Fruit fly (Drosophila melanogaster) whole organism, embryonic: Measurements from ENCODE around the gene CG13928.
A peak's percentile ranks its signal among the peaks of the same experiment; 100 is the strongest.

Source experiments
- Aef1 ChIP-seq: fragments of 200-800 bp; sonication (Bioruptor generic); IDR thresholded peaks from 3 replicates; pipeline ENCODE4 v1.3.6; 2022; ENCODE audit warnings: missing biosample characterization, missing genetic modification characterization
- Bteb2 ChIP-seq: fragments of 200-800 bp; sonication (Bioruptor generic); optimal IDR thresholded peaks from 2 replicates; lab custom pipeline; 2016; ENCODE audit warnings: missing biosample characterization, missing genetic modification characterization
- CG10274 ChIP-seq: fragments of 200-800 bp; sonication (Bioruptor generic); optimal IDR thresholded peaks from 3 replicates; lab custom pipeline; 2017; ENCODE audit warnings: missing biosample characterization, mild to moderate bottlenecking, missing genetic modification characterization
- CG10543 ChIP-seq: fragments of 200-800 bp; sonication (Bioruptor generic); optimal IDR thresholded peaks from 3 replicates; lab custom pipeline; 2017; ENCODE audit warnings: missing biosample characterization, mild to moderate bottlenecking, missing genetic modification characterization, moderate library complexity
- CG11085 ChIP-seq: fragments of 200-800 bp; sonication (Bioruptor generic); IDR thresholded peaks from 2 replicates; pipeline ENCODE4 v1.3.6; 2022; ENCODE audit warnings: missing biosample characterization, missing genetic modification characterization
- CG11504 ChIP-seq: fragments of 200-800 bp; sonication (Bioruptor generic); optimal IDR thresholded peaks from 3 replicates; lab custom pipeline; 2019; ENCODE audit warnings: missing biosample characterization, mild to moderate bottlenecking, missing genetic modification characterization, moderate library complexity
- CG12236 ChIP-seq: fragments of 200-800 bp; sonication (Bioruptor generic); optimal IDR thresholded peaks from 2 replicates; lab custom pipeline; 2016; ENCODE audit warnings: missing biosample characterization, missing genetic modification characterization
- CG12659 ChIP-seq: fragments of 200-800 bp; sonication (Bioruptor generic); optimal IDR thresholded peaks from 3 replicates; lab custom pipeline; 2017; ENCODE audit warnings: mild to moderate bottlenecking, missing biosample characterization, missing genetic modification reagents, missing genetic modification characterization
- CG13624 ChIP-seq: fragments of 200-800 bp; sonication (Bioruptor generic); optimal IDR thresholded peaks from 2 replicates; lab custom pipeline; 2016; ENCODE audit warnings: missing biosample characterization, missing genetic modification characterization
- CG13775 ChIP-seq: fragments of 200-800 bp; sonication (Bioruptor generic); optimal IDR thresholded peaks from 3 replicates; lab custom pipeline; 2017; ENCODE audit warnings: missing biosample characterization, mild to moderate bottlenecking, missing genetic modification characterization
- CG14860 ChIP-seq: fragments of 200-800 bp; sonication (Bioruptor generic); IDR thresholded peaks from 3 replicates; pipeline ENCODE4 v1.3.6; 2022; ENCODE audit warnings: missing biosample characterization, missing genetic modification characterization; ENCODE audit not compliant: partially characterized antibody
- CG17361 ChIP-seq: fragments of 200-800 bp; sonication (Bioruptor generic); IDR thresholded peaks from 3 replicates; pipeline ENCODE4 v1.3.6; 2022; ENCODE audit warnings: missing biosample characterization, missing genetic modification characterization
- CG17912 ChIP-seq: fragments of 200-800 bp; sonication (Bioruptor generic); optimal IDR thresholded peaks from 2 replicates; lab custom pipeline; 2018; ENCODE audit warnings: missing biosample characterization, mild to moderate bottlenecking, missing genetic modification characterization
- CG18011 ChIP-seq: fragments of 200-800 bp; sonication (Bioruptor generic); optimal IDR thresholded peaks from 2 replicates; lab custom pipeline; 2017; ENCODE audit warnings: missing biosample characterization, missing genetic modification characterization, mild to moderate bottlenecking, moderate library complexity, missing genotype
- CG31224 ChIP-seq: fragments of 200-800 bp; sonication (Bioruptor generic); IDR thresholded peaks from 2 replicates; pipeline ENCODE4 v1.3.6; 2022; ENCODE audit warnings: missing biosample characterization, missing genetic modification characterization
- CG3281 ChIP-seq: fragments of 200-800 bp; sonication (Bioruptor generic); optimal IDR thresholded peaks from 3 replicates; lab custom pipeline; 2017; ENCODE audit warnings: missing biosample characterization, mild to moderate bottlenecking, missing genetic modification characterization
- CG3838 ChIP-seq: fragments of 200-800 bp; sonication (Bioruptor generic); optimal IDR thresholded peaks from 3 replicates; lab custom pipeline; 2016; ENCODE audit warnings: missing biosample characterization, missing genetic modification characterization
- CG4730 ChIP-seq: fragments of 200-800 bp; sonication (Bioruptor generic); IDR thresholded peaks from 2 replicates; pipeline ENCODE4 v1.3.6; 2022; ENCODE audit warnings: missing biosample characterization, missing genetic modification characterization
- CG6765 ChIP-seq: fragments of 200-800 bp; sonication (Bioruptor generic); optimal IDR thresholded peaks from 3 replicates; lab custom pipeline; 2017; ENCODE audit warnings: missing biosample characterization, mild to moderate bottlenecking, missing genetic modification characterization
- CG7928 ChIP-seq: fragments of 200-800 bp; sonication (Bioruptor generic); optimal IDR thresholded peaks from 2 replicates; lab custom pipeline; 2017; ENCODE audit warnings: missing biosample characterization, mild to moderate bottlenecking, missing genetic modification characterization
- CG8281 ChIP-seq: fragments of 200-800 bp; sonication (Bioruptor generic); optimal IDR thresholded peaks from 2 replicates; lab custom pipeline; 2018; ENCODE audit warnings: missing biosample characterization, mild to moderate bottlenecking, missing genetic modification characterization, moderate library complexity
- D ChIP-seq, 2 experiments: fragments of 200-800 bp in 1 of 2; fragments of >200 bp in 1 of 2; sonication (Bioruptor generic) in 1 of 2; optimal IDR thresholded peaks; 2 replicates in 1 of 2; 3 replicates in 1 of 2; lab custom pipeline; 2017; ENCODE audit warnings: mild to moderate bottlenecking in 1 of 2, missing biosample characterization in 1 of 2, missing genetic modification characterization in 1 of 2, missing genetic modification reagents in 1 of 2
- D19A ChIP-seq: fragments of 200-800 bp; optimal IDR thresholded peaks from 3 replicates; lab custom pipeline; 2019; ENCODE audit warnings: missing biosample characterization, mild to moderate bottlenecking, missing genetic modification characterization, moderate library complexity
- E2f1 ChIP-seq: fragments of 200-800 bp; sonication (Bioruptor generic); IDR thresholded peaks from 2 replicates; pipeline ENCODE4 v1.3.6; 2022; ENCODE audit warnings: missing biosample characterization, missing genetic modification characterization
- HHEX ChIP-seq: fragments of 200-800 bp; sonication (Bioruptor generic); optimal IDR thresholded peaks from 3 replicates; lab custom pipeline; 2017; ENCODE audit warnings: missing biosample characterization, mild to moderate bottlenecking, missing genetic modification characterization, missing genetic modification reagents
- HLHmδ ChIP-seq: fragments of 200-800 bp; sonication (Bioruptor generic); optimal IDR thresholded peaks from 2 replicates; lab custom pipeline; 2018; ENCODE audit warnings: missing biosample characterization, mild to moderate bottlenecking, missing genetic modification characterization, moderate library complexity
- NC2β ChIP-seq: fragments of 200-800 bp; sonication (Bioruptor generic); optimal IDR thresholded peaks from 2 replicates; lab custom pipeline; 2016; ENCODE audit warnings: missing biosample characterization, missing genetic modification characterization
- NK7.1 ChIP-seq: fragments of 200-800 bp; sonication (Bioruptor generic); optimal IDR thresholded peaks from 3 replicates; lab custom pipeline; 2016; ENCODE audit warnings: missing biosample characterization, missing genetic modification characterization
- Sox102F ChIP-seq: fragments of 200-800 bp; sonication (Bioruptor generic); optimal IDR thresholded peaks from 2 replicates; lab custom pipeline; 2018; ENCODE audit warnings: missing biosample characterization, mild to moderate bottlenecking, missing genetic modification characterization, moderate library complexity
- Vsx1 ChIP-seq: fragments of 200-800 bp; sonication (Bioruptor generic); optimal IDR thresholded peaks from 2 replicates; lab custom pipeline; 2017; ENCODE audit warnings: missing biosample characterization, mild to moderate bottlenecking, missing genetic modification characterization, missing genetic modification reagents
- ase ChIP-seq: fragments of 200-800 bp; sonication (Bioruptor generic); IDR thresholded peaks from 3 replicates; pipeline ENCODE4 v1.3.6; 2022; ENCODE audit warnings: missing biosample characterization, missing genetic modification characterization
- btn ChIP-seq: fragments of 200-800 bp; sonication (Bioruptor generic); optimal IDR thresholded peaks from 2 replicates; lab custom pipeline; 2016; ENCODE audit warnings: missing biosample characterization, missing genetic modification characterization
- cato ChIP-seq: fragments of 200-800 bp; sonication (Bioruptor generic); optimal IDR thresholded peaks from 2 replicates; lab custom pipeline; 2016; ENCODE audit warnings: missing biosample characterization, missing genetic modification characterization, borderline replicate concordance
- ham ChIP-seq: fragments of 200-800 bp; sonication (Bioruptor generic); IDR thresholded peaks from 2 replicates; pipeline ENCODE4 v1.3.6; 2022; ENCODE audit warnings: missing biosample characterization, missing genetic modification characterization
- hb ChIP-seq: fragments of 200-800 bp; sonication (Bioruptor generic); IDR thresholded peaks from 3 replicates; pipeline ENCODE4 v1.3.6; 2022; ENCODE audit warnings: missing biosample characterization, missing genetic modification characterization; ENCODE audit not compliant: partially characterized antibody
- jigr1 ChIP-seq: fragments of 200-800 bp; sonication (Bioruptor generic); IDR thresholded peaks from 3 replicates; pipeline ENCODE4 v1.3.6; 2022; ENCODE audit warnings: missing biosample characterization, missing genetic modification characterization
- lov ChIP-seq, 2 experiments: fragments of 200-800 bp in 1 of 2; fragments of >200 bp in 1 of 2; sonication (Bioruptor generic) in 1 of 2; IDR thresholded peaks in 1 of 2; optimal IDR thresholded peaks in 1 of 2; 2 replicates in 1 of 2; 3 replicates in 1 of 2; pipeline versions ENCODE4 v1.3.6 to Lab custom; 2017 to 2022; ENCODE audit warnings: missing biosample characterization in 1 of 2, missing genetic modification characterization in 1 of 2
- maf-S ChIP-seq: fragments of 200-800 bp; sonication (Bioruptor generic); optimal IDR thresholded peaks from 2 replicates; lab custom pipeline; 2016; ENCODE audit warnings: missing biosample characterization, missing genetic modification characterization
- nau ChIP-seq: fragments of 200-800 bp; sonication (Bioruptor generic); optimal IDR thresholded peaks from 3 replicates; lab custom pipeline; 2017; ENCODE audit warnings: missing biosample characterization, mild to moderate bottlenecking, missing genetic modification characterization, missing genetic modification reagents
- oc ChIP-seq: fragments of 200-800 bp; sonication (Bioruptor generic); optimal IDR thresholded peaks from 2 replicates; lab custom pipeline; 2018; ENCODE audit warnings: missing biosample characterization, mild to moderate bottlenecking, missing genetic modification characterization, moderate library complexity
- sens ChIP-seq: fragments of 200-800 bp; sonication (Bioruptor generic); peaks from one replicate; lab custom pipeline; 2016; ENCODE audit warnings: missing biosample characterization, missing genetic modification characterization
- sens-2 ChIP-seq: fragments of 200-800 bp; sonication (Bioruptor generic); IDR thresholded peaks from 2 replicates; pipeline ENCODE4 v1.3.6; 2022; ENCODE audit warnings: missing biosample characterization, missing genetic modification characterization
- sisA ChIP-seq: fragments of 200-800 bp; sonication (Bioruptor generic); IDR thresholded peaks from 2 replicates; pipeline ENCODE4 v1.3.6; 2022; ENCODE audit warnings: missing biosample characterization, missing genetic modification characterization
- sob ChIP-seq: fragments of 200-800 bp; sonication (Bioruptor generic); IDR thresholded peaks from 2 replicates; pipeline ENCODE4 v1.3.6; 2022; ENCODE audit warnings: missing biosample characterization, missing genetic modification characterization
- sr ChIP-seq: fragments of 200-800 bp; sonication (Bioruptor generic); IDR thresholded peaks from 3 replicates; pipeline ENCODE4 v1.3.6; 2022; ENCODE audit warnings: missing biosample characterization, missing genetic modification characterization
- ssp ChIP-seq: fragments of 200-800 bp; sonication (Bioruptor generic); IDR thresholded peaks from 2 replicates; pipeline ENCODE4 v1.3.6; 2022; ENCODE audit warnings: missing biosample characterization, missing genetic modification characterization
- stwl ChIP-seq: fragments of 200-800 bp; sonication (Bioruptor generic); optimal IDR thresholded peaks from 3 replicates; lab custom pipeline; 2018; ENCODE audit warnings: missing biosample characterization, mild to moderate bottlenecking, missing genetic modification characterization, moderate library complexity
- tin ChIP-seq: fragments of 200-800 bp; sonication (Bioruptor generic); optimal IDR thresholded peaks from 3 replicates; lab custom pipeline; 2016; ENCODE audit warnings: missing biosample characterization, missing genetic modification characterization
- twi ChIP-seq: fragments of 200-800 bp; optimal IDR thresholded peaks from 2 replicates; lab custom pipeline; 2019; ENCODE audit warnings: missing biosample characterization, mild to moderate bottlenecking, missing genetic modification characterization, moderate library complexity
- tx ChIP-seq: fragments of 200-800 bp; sonication (Bioruptor generic); optimal IDR thresholded peaks from 2 replicates; lab custom pipeline; 2016; ENCODE audit warnings: missing biosample characterization, missing genetic modification characterization

The CG13928 gene

DNA sequence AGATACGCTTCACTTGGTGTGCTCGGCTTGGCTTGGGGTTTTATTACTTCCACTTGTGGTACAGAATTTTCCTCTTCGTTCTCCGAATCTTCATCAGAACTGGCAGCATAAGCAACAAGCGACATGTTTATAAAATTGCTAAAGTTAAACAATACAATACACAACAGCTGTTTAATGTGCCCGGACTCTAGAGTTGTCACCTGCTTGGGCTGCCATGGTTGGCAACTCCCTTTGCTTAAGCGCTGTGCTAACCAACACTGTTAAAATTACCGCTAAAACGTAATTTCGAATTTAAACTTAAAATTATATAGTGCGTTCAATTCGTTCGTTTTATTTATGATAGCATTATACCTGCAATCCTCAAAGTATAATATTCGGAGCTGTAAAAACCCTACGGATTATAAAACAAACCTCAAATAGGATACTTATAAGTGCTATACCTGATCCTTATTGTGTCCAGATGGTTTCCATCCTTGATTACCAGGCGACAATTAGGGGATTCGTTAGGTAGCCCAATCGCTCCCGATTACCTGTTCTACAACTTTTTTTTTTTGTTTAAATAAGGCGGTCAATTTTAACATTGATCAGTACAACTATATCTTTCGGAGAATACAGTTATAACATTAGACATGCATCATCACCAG, 19.2 kb upstream of the CG13928 start, which contains the start of the genes CG17249 and Bro (continued):
- TF ChIP-seq btn (GFP tag; lab: Kevin White, UChicago) (no peak), Bteb2 (GFP tag; lab: Kevin White, UChicago) (peak; percentile 24), tx (no peak), CG17361 (GFP tag; lab: Robert Waterston, UW) (no peak), stwl (tag; lab: Kevin White, UChicago) (peak; percentile 42), lov (optimal IDR thresholded peaks at IDR 0.05; lab: Kevin White, UChicago) (no peak), lov (GFP tag; IDR thresholded peaks at IDR 0.05; lab: Robert Waterston, UW) (peak; percentile 61; the same call in 2 of the 3 replicates), CG12236 (GFP tag; lab: Kevin White, UChicago) (no peak), CG4730 (GFP tag; lab: Robert Waterston, UW) (no peak), CG12659 (GFP tag; lab: Kevin White, UChicago) (peak; percentile 40), CG8281 (no peak), CG13624 (GFP tag; lab: Kevin White, UChicago) (peak; percentile 97), maf-S (peak; percentile 32), hb (GFP tag; lab: Robert Waterston, UW) (no peak), sens (GFP tag; lab: Kevin White, UChicago) (peak; percentile 55), tin (no peak), Sox102F (GFP tag; lab: Kevin White, UChicago) (no peak), HLHmδ (GFP tag; lab: Kevin White, UChicago) (no peak), jigr1 (no peak), sens-2 (GFP tag; lab: Robert Waterston, UW) (no peak), D19A (tag; lab: Kevin White, UChicago) (no peak), ase (no peak), D (optimal IDR thresholded peaks at IDR 0.05; lab: Kevin White, UChicago) (no peak), D (GFP tag; optimal IDR thresholded peaks at IDR 0.05; lab: Kevin White, UChicago) (no peak), CG3838 (GFP tag; lab: Kevin White, UChicago) (peak; percentile 53), CG11085 (GFP tag; lab: Robert Waterston, UW) (no peak), sisA (GFP tag; lab: Robert Waterston, UW) (no peak), sr (GFP tag; lab: Robert Waterston, UW) (no peak), CG14860 (GFP tag; lab: Robert Waterston, UW) (no peak), HHEX (GFP tag; lab: Kevin White, UChicago) (no peak), Aef1 (GFP tag; lab: Robert Waterston, UW) (no peak), twi (tag; lab: Kevin White, UChicago) (no peak), oc (tag; lab: Kevin White, UChicago) (no peak), ssp (GFP tag; lab: Robert Waterston, UW) (no peak), CG18011 (GFP tag; lab: Kevin White, UChicago) (no peak), CG10543 (GFP tag; lab: Kevin White, UChicago) (no peak), NC2β (peak; percentile 2), CG31224 (no peak), sob (GFP tag; lab: Robert Waterston, UW) (no peak), CG11504 (tag; lab: Kevin White, UChicago) (no peak), E2f1 (GFP tag; lab: Robert Waterston, UW) (no peak), CG10274 (GFP tag; lab: Kevin White, UChicago) (no peak), cato (no peak), NK7.1 (GFP tag; lab: Kevin White, UChicago) (peak; percentile 28), CG13775 (GFP tag; lab: Kevin White, UChicago) (no peak), Vsx1 (no peak), nau (GFP tag; lab: Kevin White, UChicago) (no peak), CG6765 (GFP tag; lab: Kevin White, UChicago) (no peak), CG3281 (GFP tag; lab: Kevin White, UChicago) (no peak), CG17912 (no peak), CG7928 (GFP tag; lab: Kevin White, UChicago) (no peak), ham (GFP tag; lab: Robert Waterston, UW) (no peak)
